Worm (Caenorhabditis elegans): ENCODE data around the gene F37C12.21.
A peak's percentile ranks its signal among the peaks of the same experiment; 100 is the strongest.

The F37C12.21 gene

DNA sequence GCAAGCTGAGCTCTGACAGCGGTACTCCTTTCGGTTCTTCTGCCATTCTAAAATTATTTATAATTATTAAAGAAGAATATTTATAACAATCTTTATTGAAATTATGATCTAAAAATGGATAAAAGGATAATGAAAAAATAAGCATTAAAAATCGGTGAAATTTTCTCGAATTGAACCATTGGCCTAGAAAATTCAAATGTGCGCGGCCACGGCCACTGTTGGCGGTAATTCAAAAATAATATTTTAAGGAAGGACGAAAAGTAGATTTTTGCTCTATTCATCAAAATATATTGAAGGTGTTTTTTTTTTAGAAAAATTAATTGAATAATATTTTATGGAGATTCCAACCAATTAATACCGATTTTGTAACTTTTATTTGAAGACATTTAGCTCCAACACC lies 10.7 kb downstream of the F37C12.21 start, which contains the start of gene pfd-5 (continued):
- peak; percentile 98 for TF ChIP-seq mes-2 (tag; optimal IDR thresholded peaks at IDR 0.05; ENCODE audit: poor library complexity, severe bottlenecking)
- no peak for TF ChIP-seq ceh-82 (tag; optimal IDR thresholded peaks at IDR 0.05)
- no peak for TF ChIP-seq ceh-28 (tag; optimal IDR thresholded peaks at IDR 0.05)
- no peak for TF ChIP-seq ama-1 (optimal IDR thresholded peaks at IDR 0.05)
- no peak for TF ChIP-seq Y48G9A.11 (GFP tag; IDR thresholded peaks at IDR 0.05)
- no peak for TF ChIP-seq nhr-25 (tag; optimal IDR thresholded peaks at IDR 0.05; ENCODE audit: borderline replicate concordance, insufficient read depth)
- peak in 1 of 2 experiments; percentile 88 for TF ChIP-seq hif-1 (tag; optimal IDR thresholded peaks at IDR 0.05)
- no peak for TF ChIP-seq ZK337.2 (GFP tag; IDR thresholded peaks at IDR 0.05)
- TF ChIP-seq nhr-111 (GFP tag; optimal IDR thresholded peaks at IDR 0.05) = no peak
- TF ChIP-seq daf-19 (GFP tag; conservative IDR thresholded peaks at IDR 0.05) = no peak
- TF ChIP-seq nhr-11 (tag; optimal IDR thresholded peaks at IDR 0.05) = no peak
- TF ChIP-seq zip-11 (GFP tag; IDR thresholded peaks at IDR 0.05) = no peak
- TF ChIP-seq dve-1 (tag; optimal IDR thresholded peaks at IDR 0.05; ENCODE audit: insufficient read depth) = peak; percentile 22
- 0 out of 2 replicates have a peak, but pooled peaks have one; percentile 26 for TF ChIP-seq ceh-44 (GFP tag; IDR thresholded peaks at IDR 0.05)
- TF ChIP-seq dmd-8 (GFP tag; IDR thresholded peaks at IDR 0.05) = no peak
- no peak for TF ChIP-seq spr-3 (GFP tag; optimal IDR thresholded peaks at IDR 0.05)

ce11 chrIII:7199467-7199866 lies 11.3 kb downstream of the F37C12.21 start:
- TF ChIP-seq zfp-3 (GFP tag; conservative IDR thresholded peaks at IDR 0.05) = no peak
- no peak for TF ChIP-seq unc-39 (tag; optimal IDR thresholded peaks at IDR 0.05)
- TF ChIP-seq mdl-1 (tag; optimal IDR thresholded peaks at IDR 0.05) = no peak
- TF ChIP-seq cey-2 (tag; optimal IDR thresholded peaks at IDR 0.05; ENCODE audit: borderline replicate concordance, insufficient read depth) = peak; percentile 17
- peak; percentile 17 for TF ChIP-seq dve-1 (tag; optimal IDR thresholded peaks at IDR 0.05; ENCODE audit: insufficient read depth)
- TF ChIP-seq mep-1 (tag; optimal IDR thresholded peaks at IDR 0.05) = peak; percentile 25
- TF ChIP-seq ctbp-1 (GFP tag; IDR thresholded peaks at IDR 0.05) = no peak

ce11 chrIII:7201378-7202256 lies 13.5 kb downstream of the F37C12.21 start, which contains the start of gene dpy-31:
dpy-31 (plus strand) TSS chrIII:7202206.
- no peak for TF ChIP-seq unc-39 (tag; optimal IDR thresholded peaks at IDR 0.05)
- TF ChIP-seq ces-1 (GFP tag; optimal IDR thresholded peaks at IDR 0.05) = no peak
- no peak for TF ChIP-seq ceh-62 (tag; optimal IDR thresholded peaks at IDR 0.05)
- TF ChIP-seq lim-7 (GFP tag; IDR thresholded peaks at IDR 0.05) = no peak
- TF ChIP-seq unc-62 (GFP tag; optimal IDR thresholded peaks at IDR 0.05 in 1 of 2) = peak in 1 of 2 experiments; percentile 95
- TF ChIP-seq unc-62 (tag; optimal IDR thresholded peaks at IDR 0.05) = no peak
- no peak for TF ChIP-seq egl-43 (GFP tag; IDR thresholded peaks at IDR 0.05)
- TF ChIP-seq cey-2 (tag; optimal IDR thresholded peaks at IDR 0.05; ENCODE audit: borderline replicate concordance, insufficient read depth) = peak; percentile 34
- no peak for TF ChIP-seq nhr-237 (tag; optimal IDR thresholded peaks at IDR 0.05)
- no peak for TF ChIP-seq tag-97 (GFP tag; IDR thresholded peaks at IDR 0.05)
- peak; percentile 12 for TF ChIP-seq nhr-77 (tag; optimal IDR thresholded peaks at IDR 0.05)
- TF ChIP-seq lsy-2 (tag; optimal IDR thresholded peaks at IDR 0.05) = peak in 1 of 2 experiments; percentile 44
- no peak for TF ChIP-seq ztf-7 (tag; optimal IDR thresholded peaks at IDR 0.05)
- peak; percentile 64 for TF ChIP-seq nhr-25 (tag; optimal IDR thresholded peaks at IDR 0.05; ENCODE audit: borderline replicate concordance, insufficient read depth)
- TF ChIP-seq hlh-11 (tag; optimal IDR thresholded peaks at IDR 0.05) = peak; percentile 13
- no peak for TF ChIP-seq vab-7 (GFP tag; IDR thresholded peaks at IDR 0.05)
- TF ChIP-seq aha-1 (tag) = no peak
- TF ChIP-seq lin-39 (tag; optimal IDR thresholded peaks at IDR 0.05) = no peak
- no peak for TF ChIP-seq dmd-8 (GFP tag; IDR thresholded peaks at IDR 0.05)
- no peak for TF ChIP-seq unc-130 (GFP tag; optimal IDR thresholded peaks at IDR 0.05)
- TF ChIP-seq dmd-9 (GFP tag; IDR thresholded peaks at IDR 0.05) = no peak
- no peak for TF ChIP-seq lin-15B (tag; optimal IDR thresholded peaks at IDR 0.05)
- peak; percentile 6 for TF ChIP-seq nhr-10 (tag; optimal IDR thresholded peaks at IDR 0.05)
- peak; percentile 40 for TF ChIP-seq dve-1 (tag; optimal IDR thresholded peaks at IDR 0.05; ENCODE audit: insufficient read depth)
- no peak for TF ChIP-seq F10B5.3 (tag; optimal IDR thresholded peaks at IDR 0.05)
- TF ChIP-seq spr-3 (GFP tag; optimal IDR thresholded peaks at IDR 0.05) = no peak
- peak; percentile 58 for TF ChIP-seq mep-1 (tag; optimal IDR thresholded peaks at IDR 0.05)
- TF ChIP-seq ceh-20 (GFP tag; IDR thresholded peaks at IDR 0.05) = no peak
- no peak for TF ChIP-seq ctbp-1 (GFP tag; IDR thresholded peaks at IDR 0.05)
- TF ChIP-seq pqm-1 (tag; optimal IDR thresholded peaks at IDR 0.05) = no peak
- no peak for TF ChIP-seq ceh-44 (GFP tag; IDR thresholded peaks at IDR 0.05)
- peak; percentile 21 for TF ChIP-seq nhr-28 (tag; optimal IDR thresholded peaks at IDR 0.05)

All from whole organism, L4 larva.